Worm (Caenorhabditis elegans) whole organism, mixed stage, embryonic: ENCODE measurements around the gene sri-7.

Experiments
- M03D4.4 ChIP-seq: sonication (generic microtip); optimal IDR thresholded peaks from 2 replicates; lab custom pipeline; 2017; ENCODE audit warnings: mild to moderate bottlenecking, missing genetic modification characterization, missing compliant biosample characterization
- bed-3 ChIP-seq: fragments of 200-800 bp; sonication (Bioruptor generic); optimal IDR thresholded peaks from 3 replicates; lab custom pipeline; 2018; ENCODE audit warnings: mild to moderate bottlenecking, missing genetic modification characterization, moderate library complexity, missing compliant biosample characterization
- blmp-1 ChIP-seq: fragments of 150-350 bp; optimal IDR thresholded peaks from 2 replicates; lab custom pipeline; 2014; ENCODE audit warnings: missing biosample characterization, missing genetic modification characterization
- ceh-39 ChIP-seq: fragments of 150-350 bp; optimal IDR thresholded peaks from 2 replicates; lab custom pipeline; 2014; ENCODE audit warnings: missing biosample characterization, missing genetic modification characterization
- ceh-43 ChIP-seq: fragments of 200-800 bp; sonication (Bioruptor generic); optimal IDR thresholded peaks from 2 replicates; lab custom pipeline; 2018; ENCODE audit warnings: mild to moderate bottlenecking, missing genetic modification characterization, moderate library complexity, missing compliant biosample characterization
- ceh-83 ChIP-seq: fragments of 200-800 bp; sonication (Bioruptor generic); optimal IDR thresholded peaks from 2 replicates; lab custom pipeline; 2018; ENCODE audit warnings: mild to moderate bottlenecking, missing genetic modification characterization, missing compliant biosample characterization
- ces-1 ChIP-seq: fragments of 150-350 bp; optimal IDR thresholded peaks from 2 replicates; lab custom pipeline; 2014; ENCODE audit warnings: missing biosample characterization, missing genetic modification reagents, missing genetic modification characterization
- cnd-1 ChIP-seq: fragments of 200-800 bp; sonication (Bioruptor generic); optimal IDR thresholded peaks from 2 replicates; lab custom pipeline; 2018; ENCODE audit warnings: mild to moderate bottlenecking, missing genetic modification characterization, missing compliant biosample characterization
- drap-1 ChIP-seq: fragments of 200-800 bp; sonication (Bioruptor generic); optimal IDR thresholded peaks from 3 replicates; lab custom pipeline; 2018; ENCODE audit warnings: mild to moderate bottlenecking, missing genetic modification characterization, missing compliant biosample characterization
- elt-3 ChIP-seq: fragments of 150-350 bp; optimal IDR thresholded peaks from 2 replicates; lab custom pipeline; 2014; ENCODE audit warnings: missing biosample characterization, missing genetic modification characterization
- flh-1 ChIP-seq: fragments of 200-800 bp; sonication (Bioruptor generic); optimal IDR thresholded peaks from 2 replicates; lab custom pipeline; 2018; ENCODE audit warnings: mild to moderate bottlenecking, missing genetic modification characterization, moderate library complexity, missing compliant biosample characterization
- ham-2 ChIP-seq: fragments of 200-800 bp; sonication (Bioruptor generic); optimal IDR thresholded peaks from 2 replicates; lab custom pipeline; 2018; ENCODE audit warnings: mild to moderate bottlenecking, missing genetic modification characterization, missing compliant biosample characterization
- hlh-1 ChIP-seq: fragments of 150-350 bp; optimal IDR thresholded peaks from 2 replicates; lab custom pipeline; 2014; ENCODE audit warnings: missing biosample characterization, missing genetic modification reagents, missing genetic modification characterization
- lin-32 ChIP-seq: fragments of 200-800 bp; sonication (Bioruptor generic); optimal IDR thresholded peaks from 2 replicates; lab custom pipeline; 2018; ENCODE audit warnings: mild to moderate bottlenecking, missing genetic modification characterization, missing compliant biosample characterization
- lsy-2 ChIP-seq: fragments of 150-350 bp; optimal IDR thresholded peaks from 2 replicates; lab custom pipeline; 2014; ENCODE audit warnings: missing biosample characterization, missing genetic modification characterization
- mab-5 ChIP-seq: fragments of 150-350 bp; optimal IDR thresholded peaks from 2 replicates; lab custom pipeline; 2014; ENCODE audit warnings: missing biosample characterization, missing genetic modification characterization
- mls-2 ChIP-seq: sonication (generic microtip); optimal IDR thresholded peaks from 2 replicates; lab custom pipeline; 2016; ENCODE audit warnings: mild to moderate bottlenecking, missing genetic modification characterization, moderate library complexity, missing compliant biosample characterization
- nhr-12 ChIP-seq: fragments of 150-350 bp; optimal IDR thresholded peaks from 2 replicates; lab custom pipeline; 2014; ENCODE audit warnings: missing biosample characterization, missing genetic modification characterization
- nhr-2 ChIP-seq: fragments of 150-350 bp; optimal IDR thresholded peaks from 2 replicates; lab custom pipeline; 2014; ENCODE audit warnings: missing biosample characterization, missing genetic modification characterization
- nhr-237 ChIP-seq: fragments of 150-350 bp; optimal IDR thresholded peaks from 2 replicates; lab custom pipeline; 2014; ENCODE audit warnings: missing biosample characterization, missing genetic modification characterization
- nhr-28 ChIP-seq: fragments of 150-350 bp; optimal IDR thresholded peaks from 2 replicates; lab custom pipeline; 2014; ENCODE audit warnings: missing biosample characterization, missing genetic modification characterization
- nhr-76 ChIP-seq: sonication (generic microtip); optimal IDR thresholded peaks from 2 replicates; lab custom pipeline; 2017; ENCODE audit warnings: missing biosample characterization, missing genetic modification characterization
- pha-4 ChIP-seq: fragments of 150-350 bp; optimal IDR thresholded peaks from 2 replicates; lab custom pipeline; 2018; ENCODE audit warnings: missing biosample characterization, missing genetic modification reagents, missing genetic modification characterization
- snpc-4 ChIP-seq: fragments of 150-350 bp; optimal IDR thresholded peaks from 2 replicates; lab custom pipeline; 2014; ENCODE audit warnings: missing biosample characterization, missing genetic modification characterization
- sptf-1 ChIP-seq: sonication (generic microtip); optimal IDR thresholded peaks from 2 replicates; lab custom pipeline; 2017; ENCODE audit warnings: mild to moderate bottlenecking, missing genetic modification characterization, moderate library complexity, missing compliant biosample characterization
- tbx-8 ChIP-seq: fragments of 200-800 bp; sonication (Bioruptor generic); optimal IDR thresholded peaks from 2 replicates; lab custom pipeline; 2018; ENCODE audit warnings: mild to moderate bottlenecking, missing genetic modification characterization, moderate library complexity, missing compliant biosample characterization
- unc-120 ChIP-seq: sonication (generic microtip); optimal IDR thresholded peaks from 2 replicates; lab custom pipeline; 2017; ENCODE audit warnings: missing genetic modification characterization, missing compliant biosample characterization; ENCODE audit not compliant: poor library complexity, severe bottlenecking
- unc-39 ChIP-seq: fragments of 150-350 bp; optimal IDR thresholded peaks from 2 replicates; lab custom pipeline; 2014; ENCODE audit warnings: missing biosample characterization, missing genetic modification characterization
- unc-62 ChIP-seq: fragments of 150-350 bp; optimal IDR thresholded peaks from 2 replicates; lab custom pipeline; 2014; ENCODE audit warnings: missing biosample characterization, missing genetic modification reagents, missing genetic modification characterization
- zip-8 ChIP-seq: fragments of 150-350 bp; optimal IDR thresholded peaks from 2 replicates; lab custom pipeline; 2014; ENCODE audit warnings: missing biosample characterization, missing genetic modification characterization
- ztf-11 ChIP-seq: fragments of 150-350 bp; optimal IDR thresholded peaks from 2 replicates; lab custom pipeline; 2014; ENCODE audit warnings: missing biosample characterization, missing genetic modification characterization

Gene sri-7

ce11 chrV:15406928-15407327 is 6.8 kb downstream of the sri-7 start, which contains the start of gene srh-257:
srh-257 (plus strand) TSS chrV:15407228.
- TF ChIP-seq cnd-1 (tag; lab: Kevin White, UChicago) (no peak), nhr-76 (no peak), unc-120 (no peak), zip-8 (tag; lab: Kevin White, UChicago) (no peak), M03D4.4 (tag; lab: Kevin White, UChicago) (no peak), ces-1 (GFP tag; lab: Kevin White, UChicago) (no peak), sptf-1 (tag; lab: Kevin White, UChicago) (no peak), ham-2 (GFP tag; lab: Kevin White, UChicago) (no peak), elt-3 (tag; lab: Kevin White, UChicago) (no peak), lin-32 (GFP tag; lab: Kevin White, UChicago) (no peak), unc-62 (GFP tag; lab: Kevin White, UChicago) (no peak), ceh-83 (GFP tag; lab: Kevin White, UChicago) (no peak), pha-4 (tag; lab: Kevin White, UChicago) (no peak), nhr-28 (tag; lab: Kevin White, UChicago) (no peak), hlh-1 (tag; lab: Kevin White, UChicago) (no peak), ceh-39 (tag; lab: Kevin White, UChicago) (no peak), nhr-237 (tag; lab: Kevin White, UChicago) (no peak), mab-5 (tag; lab: Kevin White, UChicago) (no peak), blmp-1 (tag; lab: Kevin White, UChicago) (no peak)

ce11 chrV:15412625-15413024 is 12.5 kb downstream of the sri-7 start, which contains the start of gene srbc-63:
srbc-63 (minus strand) TSS chrV:15412725.
- no peak for TF ChIP-seq sptf-1 (tag; lab: Kevin White, UChicago)
- no peak for TF ChIP-seq lsy-2
- TF ChIP-seq cnd-1 (tag; lab: Kevin White, UChicago), result no peak
- TF ChIP-seq hlh-1 (tag; lab: Kevin White, UChicago), result no peak
- no peak for TF ChIP-seq pha-4 (tag; lab: Kevin White, UChicago)
- no peak for TF ChIP-seq nhr-76
- TF ChIP-seq tbx-8 (GFP tag; lab: Kevin White, UChicago), result no peak
- no peak for TF ChIP-seq mls-2
- TF ChIP-seq nhr-28 (tag; lab: Kevin White, UChicago), result no peak
- no peak for TF ChIP-seq blmp-1 (tag; lab: Kevin White, UChicago)
- TF ChIP-seq drap-1 (GFP tag; lab: Kevin White, UChicago), result no peak

ce11 chrV:15413847-15414246 is 13.7 kb downstream of the sri-7 start, which contains the start of gene srh-264:
srh-264 (plus strand) TSS chrV:15414147.
- no peak for TF ChIP-seq unc-39
- no peak for TF ChIP-seq ces-1 (GFP tag; lab: Kevin White, UChicago)
- no peak for TF ChIP-seq bed-3 (GFP tag; lab: Kevin White, UChicago)
- no peak for TF ChIP-seq ceh-83 (GFP tag; lab: Kevin White, UChicago)
- TF ChIP-seq lin-32 (GFP tag; lab: Kevin White, UChicago), result no peak
- no peak for TF ChIP-seq hlh-1 (tag; lab: Kevin White, UChicago)
- no peak for TF ChIP-seq unc-62 (GFP tag; lab: Kevin White, UChicago)
- no peak for TF ChIP-seq pha-4 (tag; lab: Kevin White, UChicago)
- TF ChIP-seq ceh-39 (tag; lab: Kevin White, UChicago), result no peak
- no peak for TF ChIP-seq elt-3 (tag; lab: Kevin White, UChicago)
- no peak for TF ChIP-seq nhr-12 (tag; lab: Kevin White, UChicago)
- TF ChIP-seq M03D4.4 (tag; lab: Kevin White, UChicago), result no peak
- TF ChIP-seq lsy-2, result no peak
- no peak for TF ChIP-seq nhr-2
- TF ChIP-seq nhr-28 (tag; lab: Kevin White, UChicago), result no peak
- no peak for TF ChIP-seq nhr-76

- TF ChIP-seq unc-62 (GFP tag; lab: Kevin White, UChicago) (no peak), ceh-83 (GFP tag; lab: Kevin White, UChicago) (no peak), ces-1 (GFP tag; lab: Kevin White, UChicago) (no peak), nhr-28 (tag; lab: Kevin White, UChicago) (no peak), nhr-237 (tag; lab: Kevin White, UChicago) (no peak), flh-1 (GFP tag; lab: Kevin White, UChicago) (no peak), mab-5 (tag; lab: Kevin White, UChicago) (no peak), ztf-11 (tag; lab: Kevin White, UChicago) (no peak), unc-39 (no peak), pha-4 (tag; lab: Kevin White, UChicago) (no peak), zip-8 (tag; lab: Kevin White, UChicago) (no peak), lin-32 (GFP tag; lab: Kevin White, UChicago) (no peak), elt-3 (tag; lab: Kevin White, UChicago) (no peak), ceh-43 (no peak), bed-3 (GFP tag; lab: Kevin White, UChicago) (no peak), lsy-2 (no peak), unc-120 (no peak), snpc-4 (tag; lab: Kevin White, UChicago) (no peak), hlh-1 (tag; lab: Kevin White, UChicago) (no peak)
These were observed 15.8 kb downstream of the sri-7 start, which contains the start of gene srh-265 for ce11 chrV:15415951-15416350. srh-265 (plus strand) TSS chrV:15416251.
